Worm (Caenorhabditis elegans): ENCODE results near the gene F35E8.13.

F35E8.13 gene

ce11 chrV:15913714-15914113 is 9.4 kb upstream of the F35E8.13 start, which contains the start of gene F35E8.7:
TSS of gene F35E8.7 (plus strand) at chrV:15914014.
- TF ChIP-seq lsy-12 (tag; optimal IDR thresholded peaks at IDR 0.05) (no peak), fkh-10 (GFP tag; optimal IDR thresholded peaks at IDR 0.05) (no peak), daf-12 (tag; optimal IDR thresholded peaks at IDR 0.05) (no peak), zag-1 (tag; optimal IDR thresholded peaks at IDR 0.05) (no peak), nhr-12 (tag; optimal IDR thresholded peaks at IDR 0.05) (no peak), ztf-4 (tag; optimal IDR thresholded peaks at IDR 0.05) (no peak), skn-1 (tag; optimal IDR thresholded peaks at IDR 0.05) (no peak), fos-1 (tag; optimal IDR thresholded peaks at IDR 0.05) (no peak)

DNA sequence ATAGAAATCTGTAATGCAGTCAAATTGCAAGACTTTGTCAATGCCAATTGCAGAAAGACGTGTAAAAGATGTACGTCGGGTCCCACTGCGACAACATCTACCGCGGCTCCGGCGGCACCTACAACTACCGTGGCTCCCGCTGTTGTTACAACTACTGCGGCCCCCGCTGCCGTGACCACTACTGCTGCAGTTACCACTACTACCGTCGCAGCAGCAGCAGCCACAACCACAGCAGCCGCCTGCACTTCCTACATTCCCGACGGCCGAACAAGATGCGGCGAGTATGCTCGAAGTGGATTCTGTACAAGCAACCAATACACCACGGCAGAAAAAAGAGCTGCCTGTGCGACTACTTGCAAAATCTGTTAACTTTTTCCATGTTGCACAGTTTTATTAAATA is 8.3 kb upstream of the F35E8.13 start:
- TF ChIP-seq nhr-28 (tag; optimal IDR thresholded peaks at IDR 0.05) (no peak), mml-1 (tag; optimal IDR thresholded peaks at IDR 0.05) (no peak)

ce11 chrV:15915307-15915706 is 7.8 kb upstream of the F35E8.13 start:
- no peak for TF ChIP-seq daf-12 (tag; optimal IDR thresholded peaks at IDR 0.05)
- TF ChIP-seq unc-39 (tag; optimal IDR thresholded peaks at IDR 0.05), result no peak
- no peak for TF ChIP-seq nhr-237 (tag; optimal IDR thresholded peaks at IDR 0.05)
- TF ChIP-seq tbx-2 (tag; optimal IDR thresholded peaks at IDR 0.05), result no peak
- no peak for TF ChIP-seq ztf-11 (tag; optimal IDR thresholded peaks at IDR 0.05)

- TF ChIP-seq elt-2 (tag; optimal IDR thresholded peaks at IDR 0.05) (peak; percentile 88), skn-1 (tag; optimal IDR thresholded peaks at IDR 0.05) (peak; percentile 14), pqm-1 (tag; optimal IDR thresholded peaks at IDR 0.05) (peak; percentile 41), ztf-11 (tag; optimal IDR thresholded peaks at IDR 0.05) (no peak), nhr-76 (tag; optimal IDR thresholded peaks at IDR 0.05) (no peak), ceh-9 (tag; optimal IDR thresholded peaks at IDR 0.05) (no peak)
Observed at ce11 chrV:15915919-15916318, 7.2 kb upstream of the F35E8.13 start, which contains the start of gene gst-38. TSS of gene gst-38 (minus strand) at chrV:15916070.

DNA sequence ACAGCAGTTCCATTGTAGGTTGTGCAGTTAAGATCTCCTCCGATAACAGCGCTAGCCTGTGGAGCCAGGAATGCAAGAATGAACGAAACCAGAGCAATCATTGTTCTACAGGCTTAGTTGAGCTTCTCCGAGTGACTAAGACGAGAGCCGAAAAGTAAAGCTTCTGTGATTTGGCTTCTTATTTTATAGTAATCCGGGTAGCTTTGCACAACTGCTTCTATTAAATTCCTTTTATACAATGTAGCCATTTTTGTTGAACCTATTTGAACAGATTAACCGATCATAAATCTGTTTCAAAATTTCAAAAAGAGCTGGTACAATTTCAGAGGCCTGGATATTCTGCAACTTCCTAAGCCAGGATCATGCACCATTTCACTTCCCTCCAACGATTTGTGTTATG is 5.6 kb upstream of the F35E8.13 start, which contains the start of gene F35E8.9:
Gene F35E8.9, minus strand, starts transcription at position 101 of the 400 bp plus-strand sequence.
- TF ChIP-seq hmg-11 (tag; optimal IDR thresholded peaks at IDR 0.05) (no peak), pha-4 (tag; optimal IDR thresholded peaks at IDR 0.05) (no peak), nhr-23 (tag; optimal IDR thresholded peaks at IDR 0.05) (no peak), fkh-10 (GFP tag; optimal IDR thresholded peaks at IDR 0.05) (no peak)

DNA sequence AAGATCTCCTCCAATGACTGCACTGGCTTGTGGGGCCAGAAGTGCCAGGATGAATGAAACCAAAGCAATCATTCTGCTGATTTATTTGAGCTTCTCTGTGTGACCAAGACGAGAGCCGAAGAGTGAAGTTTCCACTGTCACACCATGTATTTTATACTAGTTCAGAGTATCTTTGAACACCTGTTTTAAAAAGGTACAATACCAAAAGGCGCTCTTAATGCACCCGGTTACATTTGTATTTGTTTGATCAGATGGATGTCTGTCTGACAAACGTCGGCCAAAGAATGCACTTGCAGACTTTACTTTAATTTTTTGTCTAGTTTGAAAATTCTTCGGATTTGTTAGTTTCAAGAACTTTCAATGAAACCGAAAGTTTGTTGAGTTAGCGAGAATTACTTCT is 2.8 kb upstream of the F35E8.13 start, which contains the start of gene F35E8.10:
Gene F35E8.10, minus strand, starts transcription at position 101 of the 400 bp plus-strand sequence.
- TF ChIP-seq nhr-76 (tag; optimal IDR thresholded peaks at IDR 0.05) (no peak), zag-1 (tag; optimal IDR thresholded peaks at IDR 0.05) (no peak), unc-62 (GFP tag; optimal IDR thresholded peaks at IDR 0.05) (no peak), nhr-23 (tag; optimal IDR thresholded peaks at IDR 0.05) (no peak), hmg-11 (tag; optimal IDR thresholded peaks at IDR 0.05) (no peak), ztf-11 (tag; optimal IDR thresholded peaks at IDR 0.05) (no peak), jun-1 (tag; optimal IDR thresholded peaks at IDR 0.05) (no peak), aly-2 (tag; optimal IDR thresholded peaks at IDR 0.05) (no peak), elt-3 (tag; optimal IDR thresholded peaks at IDR 0.05) (no peak), nhr-28 (tag; optimal IDR thresholded peaks at IDR 0.05) (no peak), nhr-77 (tag; optimal IDR thresholded peaks at IDR 0.05) (no peak), lsy-12 (tag; optimal IDR thresholded peaks at IDR 0.05) (no peak), ceh-82 (tag; optimal IDR thresholded peaks at IDR 0.05) (no peak), R02D3.7 (tag; optimal IDR thresholded peaks at IDR 0.05) (no peak), mdl-1 (tag; optimal IDR thresholded peaks at IDR 0.05) (no peak)

ce11 chrV:15921102-15921501 is 2.0 kb upstream of the F35E8.13 start, which contains the start of gene cdr-1:
TSS of gene cdr-1 (plus strand) at chrV:15921309.
- TF ChIP-seq nhr-23 (tag; optimal IDR thresholded peaks at IDR 0.05), result no peak
- TF ChIP-seq nhr-77 (tag; optimal IDR thresholded peaks at IDR 0.05), result no peak
- no peak for TF ChIP-seq nhr-67 (tag; optimal IDR thresholded peaks at IDR 0.05)
- peak; percentile 46 for TF ChIP-seq elt-2 (tag; optimal IDR thresholded peaks at IDR 0.05)
- peak; percentile 38 for TF ChIP-seq pqm-1 (tag; optimal IDR thresholded peaks at IDR 0.05)
- no peak for TF ChIP-seq lsy-12 (tag; optimal IDR thresholded peaks at IDR 0.05)
